Fruit fly (Drosophila melanogaster): ENCODE measurements around the gene Npc2e.

Gene Npc2e

dm6 chr3R:10093252-10094030, 40.3 kb downstream of the Npc2e start (continued):
- TF ChIP-seq CG1832 (GFP tag; optimal IDR thresholded peaks at IDR 0.05) (peak; percentile 55), Xrp1 (GFP tag; IDR thresholded peaks at IDR 0.05) (no peak), Doc3 (GFP tag; IDR thresholded peaks at IDR 0.05; ENCODE audit: partially characterized antibody) (no peak), dm (GFP tag; optimal IDR thresholded peaks at IDR 0.05) (no peak), CG18599 (GFP tag; optimal IDR thresholded peaks at IDR 0.05) (no peak), CG11085 (GFP tag; IDR thresholded peaks at IDR 0.05) (no peak), scrt (GFP tag; optimal IDR thresholded peaks at IDR 0.05) (peak; percentile 1), onecut (GFP tag; IDR thresholded peaks at IDR 0.05) (no peak), Blimp-1 (GFP tag; optimal IDR thresholded peaks at IDR 0.05) (no peak), CG3065 (GFP tag; optimal IDR thresholded peaks at IDR 0.05) (no peak), salm (tag; optimal IDR thresholded peaks at IDR 0.05) (no peak), gsb-n (tag; optimal IDR thresholded peaks at IDR 0.05) (no peak), Dfd (GFP tag; optimal IDR thresholded peaks at IDR 0.05) (no peak), ems (GFP tag; optimal IDR thresholded peaks at IDR 0.05) (no peak), CG12236 (GFP tag; optimal IDR thresholded peaks at IDR 0.05) (no peak), CG18262 (tag; optimal IDR thresholded peaks at IDR 0.05) (no peak), kay (GFP tag; optimal IDR thresholded peaks at IDR 0.05) (peak; percentile 29), TFAM (GFP tag; optimal IDR thresholded peaks at IDR 0.05) (no peak), maf-S (GFP tag; optimal IDR thresholded peaks at IDR 0.05) (no peak), Jarid2 (GFP tag; optimal IDR thresholded peaks at IDR 0.05) (peak; percentile 88), tup (GFP tag; optimal IDR thresholded peaks at IDR 0.05) (no peak), pzg (GFP tag; optimal IDR thresholded peaks at IDR 0.05) (no peak), CG11456 (GFP tag; IDR thresholded peaks at IDR 0.05) (no peak), Gug (GFP tag; IDR thresholded peaks at IDR 0.05) (no peak), odd (GFP tag; optimal IDR thresholded peaks at IDR 0.05) (no peak), CG3995 (GFP tag; optimal IDR thresholded peaks at IDR 0.05) (no peak), CG6175 (GFP tag; IDR thresholded peaks at IDR 0.05) (no peak), bigmax (GFP tag; optimal IDR thresholded peaks at IDR 0.05) (no peak), Fer2 (tag; optimal IDR thresholded peaks at IDR 0.05) (no peak), Chrac-16 (GFP tag; optimal IDR thresholded peaks at IDR 0.05) (no peak), CG12219 (GFP tag; optimal IDR thresholded peaks at IDR 0.05) (no peak), row (GFP tag; IDR thresholded peaks at IDR 0.05) (no peak), CG8281 (tag; optimal IDR thresholded peaks at IDR 0.05) (no peak), CG4424 (GFP tag; optimal IDR thresholded peaks at IDR 0.05) (no peak), CG4730 (GFP tag; IDR thresholded peaks at IDR 0.05) (no peak), Dll (GFP tag; IDR thresholded peaks at IDR 0.05; ENCODE audit: partially characterized antibody) (0 out of 4 replicates have a peak, but pooled peaks have one; percentile 15), CG34224 (GFP tag; IDR thresholded peaks at IDR 0.05; ENCODE audit: partially characterized antibody) (peak; percentile 27; the same call in 1 of the 3 replicates), Fer1 (GFP tag; optimal IDR thresholded peaks at IDR 0.05) (peak; percentile 59), amos (GFP tag; IDR thresholded peaks at IDR 0.05; ENCODE audit: partially characterized antibody) (no peak; the same call in 1 of the 2 replicates), CG31388 (GFP tag; optimal IDR thresholded peaks at IDR 0.05) (no peak), CG9932 (GFP tag; IDR thresholded peaks at IDR 0.05) (0 out of 2 replicates have a peak, but pooled peaks have one; percentile 22), CG11695 (GFP tag; IDR thresholded peaks at IDR 0.05) (peak; percentile 27; the same call in 1 of the 3 replicates), kah (GFP tag; optimal IDR thresholded peaks at IDR 0.05) (no peak), Stat92E (GFP tag; optimal IDR thresholded peaks at IDR 0.05) (no peak), sens (GFP tag) (no peak), Dek (tag; optimal IDR thresholded peaks at IDR 0.05) (no peak), Ets65A (GFP tag) (peak; percentile 62), CG12391 (tag; optimal IDR thresholded peaks at IDR 0.05) (no peak), p53 (GFP tag; optimal IDR thresholded peaks at IDR 0.05) (no peak)
